Worm (Caenorhabditis elegans): Measurements from ENCODE around the gene unc-41.

- TF ChIP-seq nhr-19 (GFP tag; conservative IDR thresholded peaks at IDR 0.05) (no peak), zag-1 (tag; optimal IDR thresholded peaks at IDR 0.05) (no peak), aly-2 (tag; optimal IDR thresholded peaks at IDR 0.05) (no peak), ceh-88 (GFP tag; IDR thresholded peaks at IDR 0.05) (no peak), grh-1 (GFP tag; IDR thresholded peaks at IDR 0.05) (no peak), fos-1 (tag; optimal IDR thresholded peaks at IDR 0.05) (no peak)
Observed at ce11 chrV:9962394-9962793, 13.6 kb downstream of the unc-41 start, which contains the start of gene madf-4.

Data from whole organism, L1 larva.